Worm (Caenorhabditis elegans): ENCODE measurements around the gene F22F7.7.

The F22F7.7 gene

DNA sequence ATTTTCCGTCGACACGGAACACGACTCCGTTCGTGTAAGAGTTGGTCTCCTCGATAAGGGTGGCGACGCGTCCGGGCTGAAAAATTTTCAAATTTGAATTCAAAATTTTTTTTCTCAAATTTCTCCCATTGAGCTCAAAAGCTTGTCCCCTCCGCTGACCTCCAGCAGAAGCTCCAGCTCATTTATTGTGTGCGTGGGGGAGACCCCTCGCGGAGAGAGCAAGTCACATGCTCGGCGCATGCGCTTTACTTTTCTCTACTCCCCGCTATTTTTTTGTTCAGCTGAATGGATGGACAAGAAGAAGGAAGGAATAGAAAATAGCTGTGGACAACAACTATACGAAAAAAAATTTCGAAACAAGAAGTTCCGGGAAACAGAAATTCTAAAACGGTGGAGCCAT is 6.3 kb downstream of the F22F7.7 start (continued):
- TF ChIP-seq pqm-1 (tag; optimal IDR thresholded peaks at IDR 0.05) (no peak), ceh-88 (GFP tag; IDR thresholded peaks at IDR 0.05) (no peak), snpc-4 (tag; optimal IDR thresholded peaks at IDR 0.05) (peak; percentile 2)

- no peak for TF ChIP-seq egl-27 (tag; optimal IDR thresholded peaks at IDR 0.05)
- peak; percentile 16 for TF ChIP-seq rnt-1 (tag; optimal IDR thresholded peaks at IDR 0.05)
- TF ChIP-seq pqm-1 (tag; optimal IDR thresholded peaks at IDR 0.05), result no peak
Measured at ce11 chrV:2132675-2133074, 7.2 kb downstream of the F22F7.7 start.

DNA sequence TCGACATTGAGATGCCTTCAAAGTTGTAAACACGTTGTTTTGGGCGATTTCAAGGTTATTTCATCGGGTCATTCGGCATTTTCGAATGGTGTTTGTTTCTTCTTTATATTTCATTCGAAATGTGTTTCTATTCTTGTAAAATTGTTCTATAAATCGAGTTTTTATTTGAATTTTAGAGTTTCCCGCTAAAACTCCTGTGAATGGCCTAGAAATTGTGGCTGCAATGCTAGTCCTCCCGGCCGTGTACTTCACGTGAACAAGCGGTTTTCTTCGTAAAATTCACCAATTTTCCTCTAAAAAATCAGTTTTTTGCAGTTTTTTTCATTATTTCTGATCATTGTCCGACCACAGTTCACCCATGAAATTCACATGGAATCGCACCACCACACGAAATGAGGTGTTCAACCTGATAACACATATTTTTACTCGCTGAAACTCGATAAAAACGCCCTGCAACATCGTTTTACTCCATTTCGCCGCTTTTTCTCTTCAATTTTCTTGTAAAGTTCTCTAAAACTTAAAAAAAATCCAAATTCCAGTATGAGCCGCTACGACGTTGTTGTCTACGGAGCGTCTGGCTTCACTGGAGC is 12.8 kb downstream of the F22F7.7 start, which contains the start of gene ldp-1:
Gene ldp-1 (plus strand): TSS at position 540 of the 590 bp plus-strand sequence.
- peak; percentile 95 for TF ChIP-seq lir-3 (tag; optimal IDR thresholded peaks at IDR 0.05; ENCODE audit: poor library complexity)
- peak; percentile 81 for TF ChIP-seq C04F5.9 (tag; optimal IDR thresholded peaks at IDR 0.05)
- TF ChIP-seq ceh-63 (GFP tag; optimal IDR thresholded peaks at IDR 0.05), result peak; percentile 60
- no peak for TF ChIP-seq hpl-2 (GFP tag; optimal IDR thresholded peaks at IDR 0.05)
- peak; percentile 2 for TF ChIP-seq fkh-10 (GFP tag; optimal IDR thresholded peaks at IDR 0.05)
- TF ChIP-seq nhr-28 (tag; optimal IDR thresholded peaks at IDR 0.05), result no peak
- TF ChIP-seq nhr-85 (tag), result peak; percentile 93
- peak; percentile 82 for TF ChIP-seq unc-98 (GFP tag; IDR thresholded peaks at IDR 0.05)
- peak; percentile 96 for TF ChIP-seq irx-1 (tag; optimal IDR thresholded peaks at IDR 0.05)
- peak; percentile 81 for TF ChIP-seq xbp-1 (tag; optimal IDR thresholded peaks at IDR 0.05)
- TF ChIP-seq mab-9 (GFP tag; IDR thresholded peaks at IDR 0.05), result peak; percentile 80
- peak; percentile 92 for TF ChIP-seq nhr-90 (tag; optimal IDR thresholded peaks at IDR 0.05; ENCODE audit: poor library complexity)
- TF ChIP-seq zip-4 (GFP tag; optimal IDR thresholded peaks at IDR 0.05), result peak; percentile 36
- no peak for TF ChIP-seq tlp-1 (tag; optimal IDR thresholded peaks at IDR 0.05)
- TF ChIP-seq sptf-1 (tag; optimal IDR thresholded peaks at IDR 0.05), result no peak
- TF ChIP-seq unc-130 (tag; optimal IDR thresholded peaks at IDR 0.05), result no peak
- TF ChIP-seq nhr-47 (tag; optimal IDR thresholded peaks at IDR 0.05), result peak; percentile 92
- TF ChIP-seq isw-1 (GFP tag; IDR thresholded peaks at IDR 0.05), result peak; percentile 78
- peak; percentile 65 for TF ChIP-seq mep-1 (tag; optimal IDR thresholded peaks at IDR 0.05)
- TF ChIP-seq dsc-1 (tag; optimal IDR thresholded peaks at IDR 0.05), result peak; percentile 92
- TF ChIP-seq lin-39 (tag; optimal IDR thresholded peaks at IDR 0.05), result peak; percentile 20
- peak; percentile 55 for TF ChIP-seq sup-37 (GFP tag; optimal IDR thresholded peaks at IDR 0.05)
- TF ChIP-seq nhr-20 (tag; optimal IDR thresholded peaks at IDR 0.05), result peak; percentile 82
- peak; percentile 10 for TF ChIP-seq C34B4.2 (tag; optimal IDR thresholded peaks at IDR 0.05)
- TF ChIP-seq C16A3.4 (tag; optimal IDR thresholded peaks at IDR 0.05), result peak; percentile 14
- peak; percentile 67 for TF ChIP-seq elt-2 (tag; optimal IDR thresholded peaks at IDR 0.05)
- TF ChIP-seq ceh-90 (tag; optimal IDR thresholded peaks at IDR 0.05), result peak; percentile 96
- peak; percentile 81 for TF ChIP-seq swsn-7 (tag; optimal IDR thresholded peaks at IDR 0.05)
- TF ChIP-seq zag-1 (tag; optimal IDR thresholded peaks at IDR 0.05), result no peak
- no peak for TF ChIP-seq ztf-4 (tag; optimal IDR thresholded peaks at IDR 0.05)
- TF ChIP-seq Y116A8C.19 (tag; optimal IDR thresholded peaks at IDR 0.05; ENCODE audit: borderline replicate concordance), result peak; percentile 67
- no peak for TF ChIP-seq ces-1 (GFP tag; optimal IDR thresholded peaks at IDR 0.05)
- peak; percentile 88 for TF ChIP-seq nhr-19 (GFP tag; conservative IDR thresholded peaks at IDR 0.05)
- peak; percentile 67 for TF ChIP-seq lin-13 (GFP tag; optimal IDR thresholded peaks at IDR 0.05)
- TF ChIP-seq nhr-11 (tag; optimal IDR thresholded peaks at IDR 0.05), result no peak
- TF ChIP-seq egl-27 (tag; optimal IDR thresholded peaks at IDR 0.05), result no peak
- TF ChIP-seq skn-1 (tag; optimal IDR thresholded peaks at IDR 0.05), result peak; percentile 11
- TF ChIP-seq lin-14 (GFP tag; optimal IDR thresholded peaks at IDR 0.05), result peak; percentile 92
- no peak for TF ChIP-seq nhr-12 (tag; optimal IDR thresholded peaks at IDR 0.05)
- TF ChIP-seq blmp-1 (tag; optimal IDR thresholded peaks at IDR 0.05), result peak; percentile 34
- TF ChIP-seq egl-13 (tag; optimal IDR thresholded peaks at IDR 0.05), result peak; percentile 85
- no peak for TF ChIP-seq pag-3 (tag; optimal IDR thresholded peaks at IDR 0.05; ENCODE audit: borderline replicate concordance, insufficient read depth)
- TF ChIP-seq ceh-82 (tag; optimal IDR thresholded peaks at IDR 0.05), result peak; percentile 55 to 73 (median 70)
- peak; percentile 16 for TF ChIP-seq F16B12.6 (tag; optimal IDR thresholded peaks at IDR 0.05)
- peak; percentile 6 for TF ChIP-seq aly-2 (tag; optimal IDR thresholded peaks at IDR 0.05)

Measured in whole organism, L1 larva.